Fruit fly (Drosophila melanogaster) whole organism, prepupa: Measurements from ENCODE around the gene Cad87A.

Experiments
- Blimp-1 ChIP-seq: fragments of 200-800 bp; sonication (Bioruptor generic); optimal IDR thresholded peaks from 3 replicates; lab custom pipeline; 2017; ENCODE audit warnings: missing biosample characterization, missing genetic modification characterization, mild to moderate bottlenecking, moderate library complexity, missing genetic modification reagents
- CG10631 ChIP-seq: fragments of 200-800 bp; sonication (Bioruptor generic); optimal IDR thresholded peaks from 2 replicates; lab custom pipeline; 2016; ENCODE audit warnings: missing biosample characterization, missing genetic modification characterization
- CG10669 ChIP-seq: fragments of 200-800 bp; sonication (Bioruptor generic); optimal IDR thresholded peaks from 3 replicates; lab custom pipeline; 2018; ENCODE audit warnings: missing biosample characterization, mild to moderate bottlenecking, missing genetic modification characterization, moderate library complexity
- CG11762 ChIP-seq: fragments of 200-800 bp; sonication (Bioruptor generic); optimal IDR thresholded peaks from 3 replicates; lab custom pipeline; 2016; ENCODE audit warnings: missing biosample characterization, missing genetic modification characterization; ENCODE audit not compliant: insufficient read depth
- CG15336 ChIP-seq: fragments of 200-800 bp; sonication (Bioruptor generic); IDR thresholded peaks from 2 replicates; pipeline ENCODE4 v1.3.6; 2022; ENCODE audit warnings: missing biosample characterization, missing genetic modification characterization
- CG16779 ChIP-seq: fragments of 200-800 bp; sonication (Bioruptor generic); optimal IDR thresholded peaks from 3 replicates; lab custom pipeline; 2017; ENCODE audit warnings: missing biosample characterization, mild to moderate bottlenecking, missing genetic modification characterization
- CG31627 ChIP-seq: fragments of 200-800 bp; sonication (Bioruptor generic); optimal IDR thresholded peaks from 3 replicates; lab custom pipeline; 2016; ENCODE audit warnings: missing biosample characterization, missing genetic modification characterization
- CG32006 ChIP-seq: fragments of 200-800 bp; sonication (Bioruptor generic); optimal IDR thresholded peaks from 3 replicates; lab custom pipeline; 2017; ENCODE audit warnings: missing biosample characterization, mild to moderate bottlenecking, missing genetic modification characterization
- CG34406 ChIP-seq: fragments of 200-800 bp; sonication (Bioruptor generic); optimal IDR thresholded peaks from 3 replicates; lab custom pipeline; 2016; ENCODE audit warnings: missing biosample characterization, missing genetic modification characterization
- CG4318 ChIP-seq: fragments of 200-800 bp; sonication (Bioruptor generic); optimal IDR thresholded peaks from 3 replicates; lab custom pipeline; 2017; ENCODE audit warnings: missing biosample characterization, mild to moderate bottlenecking, missing genetic modification characterization
- CG6163 ChIP-seq: fragments of 200-800 bp; sonication (Bioruptor generic); IDR thresholded peaks from 3 replicates; pipeline ENCODE4 v1.3.6; 2022; ENCODE audit warnings: missing biosample characterization, missing genetic modification characterization
- CG6276 ChIP-seq: fragments of 200-800 bp; sonication (Bioruptor generic); optimal IDR thresholded peaks from 2 replicates; lab custom pipeline; 2017; ENCODE audit warnings: missing biosample characterization, mild to moderate bottlenecking, missing genetic modification characterization
- CG6792 ChIP-seq: fragments of 200-800 bp; sonication (Bioruptor generic); optimal IDR thresholded peaks from 3 replicates; lab custom pipeline; 2016; ENCODE audit warnings: missing biosample characterization, missing genetic modification characterization
- CG6808 ChIP-seq: fragments of 200-800 bp; sonication (Bioruptor generic); optimal IDR thresholded peaks from 3 replicates; lab custom pipeline; 2017; ENCODE audit warnings: missing biosample characterization, missing genetic modification characterization, mild to moderate bottlenecking, moderate library complexity, missing genetic modification reagents
- CG6854 ChIP-seq: fragments of 200-800 bp; sonication (Bioruptor generic); optimal IDR thresholded peaks from 2 replicates; lab custom pipeline; 2017; ENCODE audit warnings: missing biosample characterization, mild to moderate bottlenecking, missing genetic modification characterization
- CG8119 ChIP-seq: fragments of 200-800 bp; sonication (Bioruptor generic); IDR thresholded peaks from 3 replicates; pipeline ENCODE4 v1.3.6; 2022; ENCODE audit warnings: missing biosample characterization, missing genetic modification characterization
- CG8319 ChIP-seq: fragments of 200-800 bp; sonication (Bioruptor generic); optimal IDR thresholded peaks from 3 replicates; lab custom pipeline; 2016; ENCODE audit warnings: missing biosample characterization, missing genetic modification characterization
- CG8632 ChIP-seq: fragments of 200-800 bp; sonication (Bioruptor generic); optimal IDR thresholded peaks from 3 replicates; lab custom pipeline; 2016; ENCODE audit warnings: missing biosample characterization, missing genetic modification characterization
- CG9139 ChIP-seq: fragments of 200-800 bp; sonication (Bioruptor generic); optimal IDR thresholded peaks from 3 replicates; lab custom pipeline; 2017; ENCODE audit warnings: missing biosample characterization, mild to moderate bottlenecking, missing genetic modification characterization
- Eip75B ChIP-seq: fragments of 200-800 bp; sonication (Bioruptor generic); optimal IDR thresholded peaks from 3 replicates; lab custom pipeline; 2016; ENCODE audit warnings: missing biosample characterization, missing genetic modification characterization
- Eip78C ChIP-seq: fragments of 200-800 bp; sonication (Bioruptor generic); peaks from one replicate; lab custom pipeline; 2016; ENCODE audit warnings: missing biosample characterization, missing genetic modification characterization
- Eip93F ChIP-seq: fragments of 200-800 bp; sonication (Bioruptor generic); optimal IDR thresholded peaks from 2 replicates; lab custom pipeline; 2016; ENCODE audit warnings: missing biosample characterization, mild to moderate bottlenecking, missing genetic modification characterization
- Ets96B ChIP-seq: fragments of 200-800 bp; optimal IDR thresholded peaks from 2 replicates; lab custom pipeline; 2019; ENCODE audit warnings: missing biosample characterization, mild to moderate bottlenecking, missing genetic modification characterization, moderate library complexity
- Gug ChIP-seq: fragments of 200-800 bp; sonication (Bioruptor generic); IDR thresholded peaks from 2 replicates; pipeline ENCODE4 v1.3.6; 2022; ENCODE audit warnings: missing biosample characterization, missing genetic modification characterization
- Hr38 ChIP-seq: sonication (Bioruptor generic); optimal IDR thresholded peaks from 2 replicates; lab custom pipeline; 2016; ENCODE audit warnings: missing biosample characterization, missing genetic modification characterization
- Hr39 ChIP-seq: fragments of 200-800 bp; sonication (Bioruptor generic); optimal IDR thresholded peaks from 2 replicates; lab custom pipeline; 2016; ENCODE audit warnings: missing biosample characterization, missing genetic modification characterization
- Hr4 ChIP-seq: fragments of 200-800 bp; sonication (Bioruptor generic); optimal IDR thresholded peaks from 3 replicates; lab custom pipeline; 2016; ENCODE audit warnings: missing biosample characterization, missing genetic modification characterization
- Lpt ChIP-seq: fragments of 200-800 bp; sonication (Bioruptor generic); optimal IDR thresholded peaks from 3 replicates; lab custom pipeline; 2016; ENCODE audit warnings: missing biosample characterization, missing genetic modification characterization
- Met ChIP-seq: fragments of 200-800 bp; sonication (Bioruptor generic); optimal IDR thresholded peaks from 3 replicates; lab custom pipeline; 2016; ENCODE audit warnings: missing biosample characterization, missing genetic modification characterization
- Smox ChIP-seq: fragments of 200-800 bp; sonication (Bioruptor generic); optimal IDR thresholded peaks from 3 replicates; lab custom pipeline; 2016; ENCODE audit warnings: missing biosample characterization, missing genetic modification characterization
- achi ChIP-seq: fragments of 200-800 bp; sonication (Bioruptor generic); optimal IDR thresholded peaks from 3 replicates; lab custom pipeline; 2016; ENCODE audit warnings: missing biosample characterization, missing genetic modification characterization
- acj6 ChIP-seq: fragments of 200-800 bp; sonication (Bioruptor generic); optimal IDR thresholded peaks from 3 replicates; lab custom pipeline; 2016; ENCODE audit warnings: missing biosample characterization, missing genetic modification characterization
- cyc ChIP-seq: fragments of 200-800 bp; sonication (Bioruptor generic); optimal IDR thresholded peaks from 3 replicates; lab custom pipeline; 2016; ENCODE audit warnings: missing biosample characterization, missing genetic modification characterization
- dsx ChIP-seq: fragments of 200-800 bp; optimal IDR thresholded peaks from 3 replicates; lab custom pipeline; 2019; ENCODE audit warnings: missing biosample characterization, mild to moderate bottlenecking, missing genetic modification characterization, moderate library complexity; ENCODE audit not compliant: poor library complexity, severe bottlenecking
- esn ChIP-seq: fragments of 200-800 bp; sonication (Bioruptor generic); optimal IDR thresholded peaks from 2 replicates; lab custom pipeline; 2016; ENCODE audit warnings: missing biosample characterization, mild to moderate bottlenecking, missing genetic modification characterization, moderate library complexity
- fd59A ChIP-seq: fragments of 200-800 bp; sonication (Bioruptor generic); optimal IDR thresholded peaks from 2 replicates; lab custom pipeline; 2017; ENCODE audit warnings: missing biosample characterization, mild to moderate bottlenecking, missing genetic modification characterization, missing genetic modification reagents
- fkh ChIP-seq: fragments of 200-800 bp; sonication (Bioruptor generic); optimal IDR thresholded peaks from 3 replicates; lab custom pipeline; 2017; ENCODE audit warnings: missing biosample characterization, mild to moderate bottlenecking, missing genetic modification characterization, moderate library complexity
- lz ChIP-seq: fragments of 200-800 bp; sonication (Bioruptor generic); optimal IDR thresholded peaks from 3 replicates; lab custom pipeline; 2016; ENCODE audit warnings: missing biosample characterization, missing genetic modification characterization
- net ChIP-seq: fragments of 200-800 bp; sonication (Bioruptor generic); optimal IDR thresholded peaks from 3 replicates; lab custom pipeline; 2016; ENCODE audit warnings: missing biosample characterization, missing genetic modification characterization
- pdm3 ChIP-seq: fragments of 200-800 bp; sonication (Bioruptor generic); optimal IDR thresholded peaks from 3 replicates; lab custom pipeline; 2016; ENCODE audit warnings: missing biosample characterization, missing genetic modification characterization
- salr ChIP-seq, 2 experiments: fragments of 200-800 bp; sonication (Bioruptor generic); optimal IDR thresholded peaks; 3 replicates each; lab custom pipeline; 2016 to 2018; ENCODE audit warnings: missing biosample characterization in 2 of 2, missing genetic modification characterization in 2 of 2, mild to moderate bottlenecking in 1 of 2
- spab ChIP-seq: fragments of 200-800 bp; sonication (Bioruptor generic); optimal IDR thresholded peaks from 2 replicates; lab custom pipeline; 2017; ENCODE audit warnings: missing biosample characterization, mild to moderate bottlenecking, missing genetic modification characterization, missing genetic modification reagents
- ss ChIP-seq, 2 experiments: fragments of 200-800 bp; sonication (Bioruptor generic); optimal IDR thresholded peaks; 2 replicates in 1 of 2; 3 replicates in 1 of 2; lab custom pipeline; 2017 to 2018; ENCODE audit warnings: mild to moderate bottlenecking in 2 of 2, missing biosample characterization in 2 of 2, missing genetic modification characterization in 2 of 2, moderate library complexity in 1 of 2
- vri ChIP-seq: fragments of 200-800 bp; sonication (Bioruptor generic); optimal IDR thresholded peaks from 3 replicates; lab custom pipeline; 2016; ENCODE audit warnings: missing biosample characterization, mild to moderate bottlenecking, missing genetic modification characterization

Cad87A gene

DNA sequence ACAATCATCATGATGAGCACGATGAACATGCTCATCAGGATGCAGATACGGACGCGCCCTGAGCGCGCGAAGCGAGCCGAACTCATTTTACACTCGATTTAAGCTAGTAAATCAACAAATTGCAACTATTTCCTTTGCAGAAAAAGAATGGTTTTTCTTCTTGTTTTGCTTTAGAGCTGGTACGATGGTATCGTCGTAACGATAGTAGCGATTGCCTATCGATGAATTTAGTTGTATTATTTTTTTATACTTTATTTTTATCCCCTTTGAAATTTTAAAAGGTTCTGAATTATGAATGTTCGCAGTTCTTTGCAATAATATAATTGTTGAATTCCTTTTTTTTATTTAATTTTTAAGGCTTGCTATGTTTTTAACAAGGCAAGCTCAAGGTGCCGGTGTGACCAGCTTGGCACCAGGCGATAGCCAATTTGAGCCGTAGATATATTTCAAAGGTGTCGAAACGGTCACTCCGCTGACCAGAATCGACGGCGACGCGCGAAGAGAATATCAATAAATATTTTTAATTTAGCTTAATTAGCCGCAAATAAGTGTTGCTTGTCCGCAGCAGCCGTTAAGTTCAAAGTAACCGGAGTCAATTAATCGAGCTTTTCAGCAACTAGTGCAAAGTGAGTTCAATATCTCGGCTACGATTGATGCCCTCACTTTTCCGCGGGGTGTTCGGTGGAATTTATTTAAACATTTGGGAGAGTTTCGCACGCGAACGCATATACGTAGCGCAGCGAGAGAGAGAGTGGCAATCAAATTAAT is 18.5 kb upstream of the Cad87A start, which contains the start of the genes CG12213 and GC1 (continued):
- TF ChIP-seq CG8319 = no peak
- TF ChIP-seq ss (GFP tag; optimal IDR thresholded peaks at IDR 0.05; lab: Kevin White, UChicago) = peak in 1 of 2 experiments; percentile 11
- peak; percentile 9 for TF ChIP-seq CG6808
- peak; percentile 16 for TF ChIP-seq CG31627 (GFP tag; lab: Kevin White, UChicago)
- TF ChIP-seq CG6854 (GFP tag; lab: Kevin White, UChicago) = peak; percentile 2
- TF ChIP-seq cyc (GFP tag; lab: Kevin White, UChicago) = no peak
- no peak for TF ChIP-seq Hr38 (GFP tag; lab: Kevin White, UChicago)
- no peak for TF ChIP-seq acj6
- TF ChIP-seq Eip75B (GFP tag; lab: Kevin White, UChicago) = peak; percentile 40
- no peak for TF ChIP-seq CG8632
- no peak for TF ChIP-seq fkh (GFP tag; lab: Kevin White, UChicago)
- no peak for TF ChIP-seq salr (GFP tag; optimal IDR thresholded peaks at IDR 0.05; lab: Kevin White, UChicago)
- no peak for TF ChIP-seq CG6792
- no peak for TF ChIP-seq CG11762
- TF ChIP-seq Hr4 (GFP tag; lab: Kevin White, UChicago) = peak; percentile 20
- peak; percentile 56 for TF ChIP-seq Eip93F
- peak; percentile 33 for TF ChIP-seq vri (GFP tag; lab: Kevin White, UChicago)
- peak; percentile 29 for TF ChIP-seq CG10631 (GFP tag; lab: Kevin White, UChicago)
- peak; percentile 32 for TF ChIP-seq Ets96B (tag; lab: Kevin White, UChicago)
- peak; percentile 31 for TF ChIP-seq esn (GFP tag; lab: Kevin White, UChicago)
- peak; percentile 36 for TF ChIP-seq Eip78C (GFP tag; lab: Kevin White, UChicago)
- no peak for TF ChIP-seq Lpt
- TF ChIP-seq CG10669 (GFP tag; lab: Kevin White, UChicago) = no peak
- peak; percentile 15 for TF ChIP-seq achi
- no peak for TF ChIP-seq net (GFP tag; lab: Kevin White, UChicago)
- no peak for TF ChIP-seq CG4318 (GFP tag; lab: Kevin White, UChicago)

DNA sequence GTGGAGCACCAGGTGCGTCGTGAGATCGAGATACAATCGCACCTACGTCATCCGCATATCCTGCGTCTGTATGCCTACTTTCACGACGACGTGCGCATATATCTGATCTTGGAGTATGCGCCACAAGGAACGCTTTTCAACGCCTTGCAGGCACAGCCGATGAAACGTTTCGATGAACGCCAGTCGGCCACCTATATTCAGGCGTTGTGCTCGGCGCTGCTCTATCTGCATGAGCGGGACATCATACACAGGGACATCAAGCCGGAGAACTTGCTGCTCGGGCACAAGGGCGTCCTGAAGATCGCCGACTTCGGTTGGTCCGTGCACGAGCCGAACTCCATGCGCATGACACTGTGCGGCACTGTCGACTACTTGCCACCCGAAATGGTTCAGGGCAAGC is 15.1 kb upstream of the Cad87A start:
- no peak for TF ChIP-seq CG6163 (GFP tag; lab: Robert Waterston, UW)
- TF ChIP-seq Ets96B (tag; lab: Kevin White, UChicago) = no peak
- TF ChIP-seq Hr39 (GFP tag; lab: Kevin White, UChicago) = no peak

DNA sequence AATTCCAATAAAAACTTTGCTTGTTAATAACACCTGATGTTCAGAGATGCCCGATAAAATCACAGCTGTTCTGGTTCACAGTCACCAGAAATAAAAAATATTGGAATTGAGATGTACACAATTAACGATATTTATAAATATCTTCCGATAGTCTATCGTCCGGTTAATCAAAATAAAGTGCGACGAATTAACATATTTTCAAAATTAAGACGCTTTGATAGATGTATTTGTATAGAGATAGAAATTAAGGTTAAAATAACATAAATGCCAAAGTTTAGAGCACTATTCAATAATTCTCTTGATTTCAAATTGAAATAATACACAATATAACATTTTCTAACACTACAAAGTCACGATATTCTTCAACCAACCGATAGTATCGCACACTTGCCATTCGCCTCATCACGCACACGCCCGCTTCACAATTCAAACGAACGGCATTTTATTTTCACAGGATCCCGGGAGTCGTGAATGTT is 13.8 kb upstream of the Cad87A start, which contains the start of the genes CG3281 and aurA:
Gene CG3281, minus strand, starts transcription at position 67 of the 476 bp plus-strand sequence.
Gene aurA, plus strand, starts transcription at position 386 of the 476 bp plus-strand sequence.
- TF ChIP-seq pdm3 (GFP tag; lab: Kevin White, UChicago) = no peak
- peak; percentile 80 for TF ChIP-seq Hr39 (GFP tag; lab: Kevin White, UChicago)
- TF ChIP-seq CG10669 (GFP tag; lab: Kevin White, UChicago) = peak; percentile 44
- no peak for TF ChIP-seq Smox (GFP tag; lab: Kevin White, UChicago)
- TF ChIP-seq net (GFP tag; lab: Kevin White, UChicago) = no peak
- TF ChIP-seq CG6854 (GFP tag; lab: Kevin White, UChicago) = no peak
- TF ChIP-seq CG16779 (tag; lab: Kevin White, UChicago) = no peak
- TF ChIP-seq vri (GFP tag; lab: Kevin White, UChicago) = no peak
- 0 out of 3 replicates have a peak, but pooled peaks have one; percentile 21 for TF ChIP-seq CG8119 (GFP tag; lab: Robert Waterston, UW)
- no peak for TF ChIP-seq Blimp-1 (GFP tag; lab: Kevin White, UChicago)
- peak; percentile 59 for TF ChIP-seq achi
- no peak for TF ChIP-seq CG4318 (GFP tag; lab: Kevin White, UChicago)
- TF ChIP-seq CG15336 (GFP tag; lab: Robert Waterston, UW) = no peak
- peak; percentile 83 for TF ChIP-seq CG10631 (GFP tag; lab: Kevin White, UChicago)
- peak; percentile 9 to 38 for TF ChIP-seq ss (GFP tag; optimal IDR thresholded peaks at IDR 0.05; lab: Kevin White, UChicago)
- TF ChIP-seq fd59A = no peak
- peak; percentile 28; the same call in 1 of the 2 replicates for TF ChIP-seq Gug (GFP tag; lab: Robert Waterston, UW)
- TF ChIP-seq CG32006 (GFP tag; lab: Kevin White, UChicago) = peak; percentile 57
- peak; percentile 80 for TF ChIP-seq cyc (GFP tag; lab: Kevin White, UChicago)
- peak; percentile 5 for TF ChIP-seq CG8632
- TF ChIP-seq CG11762 = peak; percentile 37
- TF ChIP-seq CG9139 (GFP tag; lab: Kevin White, UChicago) = no peak
- no peak for TF ChIP-seq Hr38 (GFP tag; lab: Kevin White, UChicago)
- peak in 1 of 2 experiments; percentile 8 for TF ChIP-seq salr (GFP tag; optimal IDR thresholded peaks at IDR 0.05; lab: Kevin White, UChicago)
- peak; percentile 46 for TF ChIP-seq CG6792
- peak; percentile 53 for TF ChIP-seq CG34406
- peak; percentile 18 for TF ChIP-seq dsx
- peak; percentile 78 for TF ChIP-seq lz (GFP tag; lab: Kevin White, UChicago)
- no peak for TF ChIP-seq Met (GFP tag; lab: Kevin White, UChicago)
- no peak for TF ChIP-seq spab
- TF ChIP-seq CG6276 (GFP tag; lab: Kevin White, UChicago) = no peak
